Fruit fly (Drosophila melanogaster) whole organism, embryonic: Measurements from ENCODE around the gene Tre1.

ENCODE experiments used
- CG11398 ChIP-seq: fragments of 200-800 bp; sonication (Bioruptor generic); optimal IDR thresholded peaks from 2 replicates; lab custom pipeline; 2016; ENCODE audit warnings: missing biosample characterization, missing genetic modification characterization
- CG1233 ChIP-seq: fragments of 200-800 bp; sonication (Bioruptor generic); optimal IDR thresholded peaks from 4 replicates; lab custom pipeline; 2018; ENCODE audit warnings: missing biosample characterization, mild to moderate bottlenecking, missing genetic modification characterization
- CG15011 ChIP-seq: fragments of 200-800 bp; sonication (Bioruptor generic); optimal IDR thresholded peaks from 3 replicates; lab custom pipeline; 2018; ENCODE audit warnings: missing biosample characterization, mild to moderate bottlenecking, missing genetic modification characterization
- CG15073 ChIP-seq: fragments of 200-800 bp; sonication (Bioruptor generic); optimal IDR thresholded peaks from 2 replicates; lab custom pipeline; 2016; ENCODE audit warnings: missing biosample characterization, missing genetic modification characterization
- CG15514 ChIP-seq: fragments of 200-800 bp; sonication (Bioruptor generic); optimal IDR thresholded peaks from 3 replicates; lab custom pipeline; 2017; ENCODE audit warnings: missing biosample characterization, missing genetic modification characterization, mild to moderate bottlenecking, moderate library complexity, missing genetic modification reagents
- CG16779 ChIP-seq: fragments of 200-800 bp; sonication (Bioruptor generic); IDR thresholded peaks from 2 replicates; pipeline ENCODE4 v1.3.6; 2022; ENCODE audit warnings: missing biosample characterization, missing genetic modification characterization
- CG17361 ChIP-seq: fragments of 200-800 bp; sonication (Bioruptor generic); IDR thresholded peaks from 3 replicates; pipeline ENCODE4 v1.3.6; 2022; ENCODE audit warnings: missing biosample characterization, missing genetic modification characterization
- CG17912 ChIP-seq: fragments of 200-800 bp; sonication (Bioruptor generic); optimal IDR thresholded peaks from 2 replicates; lab custom pipeline; 2018; ENCODE audit warnings: missing biosample characterization, mild to moderate bottlenecking, missing genetic modification characterization
- CG18262 ChIP-seq: fragments of 200-800 bp; optimal IDR thresholded peaks from 3 replicates; lab custom pipeline; 2019; ENCODE audit warnings: missing biosample characterization, mild to moderate bottlenecking, missing genetic modification characterization, moderate library complexity
- CG2712 ChIP-seq: fragments of 200-800 bp; optimal IDR thresholded peaks from 3 replicates; lab custom pipeline; 2019; ENCODE audit warnings: missing biosample characterization, mild to moderate bottlenecking, missing genetic modification characterization, moderate library complexity
- CG2889 ChIP-seq: fragments of 200-800 bp; sonication (Bioruptor generic); IDR thresholded peaks from 3 replicates; pipeline ENCODE4 v1.3.6; 2022; ENCODE audit warnings: missing biosample characterization, missing genetic modification characterization
- CG30020 ChIP-seq: fragments of 200-800 bp; optimal IDR thresholded peaks from 2 replicates; lab custom pipeline; 2019; ENCODE audit warnings: missing biosample characterization, mild to moderate bottlenecking, missing genetic modification characterization, moderate library complexity
- CG34224 ChIP-seq: fragments of 200-800 bp; sonication (Bioruptor generic); IDR thresholded peaks from 3 replicates; pipeline ENCODE4 v1.3.6; 2022; ENCODE audit warnings: missing biosample characterization, missing genetic modification characterization; ENCODE audit not compliant: partially characterized antibody
- CG34422 ChIP-seq: fragments of 200-800 bp; sonication (Bioruptor generic); IDR thresholded peaks from 3 replicates; pipeline ENCODE4 v1.3.6; 2022; ENCODE audit warnings: missing biosample characterization, missing genetic modification characterization
- CG4282 ChIP-seq: fragments of 200-800 bp; sonication (Bioruptor generic); optimal IDR thresholded peaks from 2 replicates; lab custom pipeline; 2016; ENCODE audit warnings: missing biosample characterization, missing genetic modification characterization
- CG4360 ChIP-seq: fragments of 200-800 bp; sonication (Bioruptor generic); IDR thresholded peaks from 2 replicates; pipeline ENCODE4 v1.3.6; 2022; ENCODE audit warnings: missing biosample characterization, missing genetic modification characterization
- CG7556 ChIP-seq: fragments of 200-800 bp; sonication (Bioruptor generic); optimal IDR thresholded peaks from 2 replicates; lab custom pipeline; 2017; ENCODE audit warnings: missing biosample characterization, mild to moderate bottlenecking, missing genetic modification characterization
- CG8359 ChIP-seq: fragments of 200-800 bp; sonication (Bioruptor generic); optimal IDR thresholded peaks from 2 replicates; lab custom pipeline; 2017; ENCODE audit warnings: missing biosample characterization, mild to moderate bottlenecking, missing genetic modification characterization, borderline replicate concordance
- CoRest ChIP-seq: fragments of 200-800 bp; sonication (Bioruptor generic); optimal IDR thresholded peaks from 3 replicates; lab custom pipeline; 2018; ENCODE audit warnings: missing biosample characterization, mild to moderate bottlenecking, missing genetic modification characterization, moderate library complexity
- Dbx ChIP-seq: fragments of 200-800 bp; sonication (Bioruptor generic); IDR thresholded peaks from 3 replicates; pipeline ENCODE4 v1.3.6; 2022; ENCODE audit warnings: missing biosample characterization, missing genetic modification characterization
- Doc2 ChIP-seq: fragments of 200-800 bp; sonication (Bioruptor generic); IDR thresholded peaks from 2 replicates; pipeline ENCODE4 v1.3.6; 2022; ENCODE audit warnings: missing biosample characterization, missing genetic modification characterization
- ERR ChIP-seq: fragments of 200-800 bp; sonication (Bioruptor generic); optimal IDR thresholded peaks from 2 replicates; lab custom pipeline; 2016; ENCODE audit warnings: missing biosample characterization, missing genetic modification characterization
- Gsc ChIP-seq: fragments of 200-800 bp; sonication (Bioruptor generic); IDR thresholded peaks from 2 replicates; pipeline ENCODE4 v1.3.6; 2022; ENCODE audit warnings: missing biosample characterization, missing genetic modification characterization
- HLHmδ ChIP-seq: fragments of 200-800 bp; sonication (Bioruptor generic); optimal IDR thresholded peaks from 2 replicates; lab custom pipeline; 2018; ENCODE audit warnings: missing biosample characterization, mild to moderate bottlenecking, missing genetic modification characterization, moderate library complexity
- Hand ChIP-seq: fragments of 200-800 bp; sonication (Bioruptor generic); optimal IDR thresholded peaks from 2 replicates; lab custom pipeline; 2017; ENCODE audit warnings: mild to moderate bottlenecking, missing biosample characterization, missing genetic modification reagents, missing genetic modification characterization
- MBD-R2 ChIP-seq: fragments of 200-800 bp; sonication (Bioruptor generic); IDR thresholded peaks from 2 replicates; pipeline ENCODE4 v1.3.6; 2022; ENCODE audit warnings: missing biosample characterization, missing genetic modification characterization
- MESR4 ChIP-seq: fragments of 200-800 bp; sonication (Bioruptor generic); optimal IDR thresholded peaks from 2 replicates; lab custom pipeline; 2018; ENCODE audit warnings: missing biosample characterization, mild to moderate bottlenecking, missing genetic modification characterization, moderate library complexity
- NK7.1 ChIP-seq: fragments of 200-800 bp; sonication (Bioruptor generic); optimal IDR thresholded peaks from 3 replicates; lab custom pipeline; 2016; ENCODE audit warnings: missing biosample characterization, missing genetic modification characterization
- NfI ChIP-seq: fragments of 200-800 bp; sonication (Bioruptor generic); optimal IDR thresholded peaks from 3 replicates; lab custom pipeline; 2018; ENCODE audit warnings: missing biosample characterization, mild to moderate bottlenecking, missing genetic modification characterization, moderate library complexity
- Ravus ChIP-seq: fragments of 200-800 bp; sonication (Bioruptor generic); IDR thresholded peaks from 2 replicates; pipeline ENCODE4 v1.3.6; 2022; ENCODE audit warnings: missing biosample characterization, missing genetic modification characterization
- Tbp ChIP-seq: fragments of >200 bp; optimal IDR thresholded peaks from 2 replicates; lab custom pipeline; 2018; ENCODE audit warnings: missing biosample characterization, missing genetic modification characterization
- ato ChIP-seq: fragments of 200-800 bp; sonication (Bioruptor generic); IDR thresholded peaks from 2 replicates; pipeline ENCODE4 v1.3.6; 2022; ENCODE audit warnings: missing biosample characterization, missing genetic modification characterization; ENCODE audit not compliant: partially characterized antibody
- br ChIP-seq: fragments of >200 bp; optimal IDR thresholded peaks from 2 replicates; lab custom pipeline; 2017
- chinmo ChIP-seq: fragments of 200-800 bp; sonication (Bioruptor generic); IDR thresholded peaks from 4 replicates; pipeline ENCODE4 v1.3.6; 2022; ENCODE audit warnings: missing biosample characterization, missing genetic modification characterization; ENCODE audit not compliant: partially characterized antibody
- dan ChIP-seq: fragments of 200-800 bp; sonication (Bioruptor generic); IDR thresholded peaks from 2 replicates; pipeline ENCODE4 v1.3.6; 2022; ENCODE audit warnings: missing biosample characterization, missing genetic modification characterization
- en ChIP-seq: fragments of 200-800 bp; sonication (Bioruptor generic); optimal IDR thresholded peaks from 2 replicates; lab custom pipeline; 2016; ENCODE audit warnings: missing biosample characterization, missing genetic modification characterization
- fd64A ChIP-seq: fragments of 200-800 bp; sonication (Bioruptor generic); optimal IDR thresholded peaks from 3 replicates; lab custom pipeline; 2018; ENCODE audit warnings: missing biosample characterization, mild to moderate bottlenecking, missing genetic modification characterization
- gsb-n ChIP-seq: fragments of 200-800 bp; sonication (Bioruptor generic); optimal IDR thresholded peaks from 3 replicates; lab custom pipeline; 2018; ENCODE audit warnings: missing biosample characterization, mild to moderate bottlenecking, missing genetic modification characterization
- gt ChIP-seq: fragments of 200-800 bp; sonication (Bioruptor generic); IDR thresholded peaks from 2 replicates; pipeline ENCODE4 v1.3.6; 2022; ENCODE audit warnings: missing biosample characterization, missing genetic modification characterization
- insv ChIP-seq, 2 experiments: fragments of 200-800 bp; sonication (Bioruptor generic); optimal IDR thresholded peaks; 3 replicates each; lab custom pipeline; 2016 to 2018; ENCODE audit warnings: missing biosample characterization in 2 of 2, missing genetic modification characterization in 2 of 2
- klu ChIP-seq: fragments of 200-800 bp; sonication (Bioruptor generic); IDR thresholded peaks from 2 replicates; pipeline ENCODE4 v1.3.6; 2022; ENCODE audit warnings: missing biosample characterization, missing genetic modification characterization
- kni ChIP-seq: fragments of 200-800 bp; sonication (Bioruptor generic); optimal IDR thresholded peaks from 3 replicates; lab custom pipeline; 2017; ENCODE audit warnings: mild to moderate bottlenecking, missing biosample characterization, missing genetic modification reagents, missing genetic modification characterization
- lab ChIP-seq: fragments of 200-800 bp; sonication (Bioruptor generic); optimal IDR thresholded peaks from 3 replicates; lab custom pipeline; 2017; ENCODE audit warnings: missing biosample characterization, missing genetic modification characterization, mild to moderate bottlenecking, moderate library complexity, missing genetic modification reagents
- pan ChIP-seq, 4 experiments: fragments of >200 bp in 3 of 4; fragments of 200-800 bp in 1 of 4; sonication (Bioruptor generic) in 1 of 4; optimal IDR thresholded peaks in 3 of 4; IDR thresholded peaks in 1 of 4; 2 replicates each; pipeline versions ENCODE4 v1.3.6 to Lab custom; 2017 to 2022; ENCODE audit warnings: missing biosample characterization in 2 of 4, missing genetic modification characterization in 2 of 4, mixed read lengths in 1 of 4
- pros ChIP-seq: fragments of 200-800 bp; sonication (Bioruptor generic); optimal IDR thresholded peaks from 3 replicates; lab custom pipeline; 2019; ENCODE audit warnings: missing biosample characterization, mild to moderate bottlenecking, missing genetic modification characterization, moderate library complexity
- row ChIP-seq: fragments of 200-800 bp; sonication (Bioruptor generic); IDR thresholded peaks from 3 replicates; pipeline ENCODE4 v1.3.6; 2022; ENCODE audit warnings: missing biosample characterization, missing genetic modification characterization
- slbo ChIP-seq: fragments of 200-800 bp; sonication (Bioruptor generic); IDR thresholded peaks from 2 replicates; pipeline ENCODE4 v1.3.6; 2022; ENCODE audit warnings: missing biosample characterization, missing genetic modification characterization
- vvl ChIP-seq: fragments of 200-800 bp; sonication (Bioruptor generic); IDR thresholded peaks from 2 replicates; pipeline ENCODE4 v1.3.6; 2022; ENCODE audit warnings: missing biosample characterization, missing genetic modification characterization
- zfh1 ChIP-seq: fragments of 200-800 bp; sonication (Bioruptor generic); IDR thresholded peaks from 3 replicates; pipeline ENCODE4 v1.3.6; 2022; ENCODE audit warnings: missing biosample characterization, missing genetic modification characterization

The Tre1 gene

DNA sequence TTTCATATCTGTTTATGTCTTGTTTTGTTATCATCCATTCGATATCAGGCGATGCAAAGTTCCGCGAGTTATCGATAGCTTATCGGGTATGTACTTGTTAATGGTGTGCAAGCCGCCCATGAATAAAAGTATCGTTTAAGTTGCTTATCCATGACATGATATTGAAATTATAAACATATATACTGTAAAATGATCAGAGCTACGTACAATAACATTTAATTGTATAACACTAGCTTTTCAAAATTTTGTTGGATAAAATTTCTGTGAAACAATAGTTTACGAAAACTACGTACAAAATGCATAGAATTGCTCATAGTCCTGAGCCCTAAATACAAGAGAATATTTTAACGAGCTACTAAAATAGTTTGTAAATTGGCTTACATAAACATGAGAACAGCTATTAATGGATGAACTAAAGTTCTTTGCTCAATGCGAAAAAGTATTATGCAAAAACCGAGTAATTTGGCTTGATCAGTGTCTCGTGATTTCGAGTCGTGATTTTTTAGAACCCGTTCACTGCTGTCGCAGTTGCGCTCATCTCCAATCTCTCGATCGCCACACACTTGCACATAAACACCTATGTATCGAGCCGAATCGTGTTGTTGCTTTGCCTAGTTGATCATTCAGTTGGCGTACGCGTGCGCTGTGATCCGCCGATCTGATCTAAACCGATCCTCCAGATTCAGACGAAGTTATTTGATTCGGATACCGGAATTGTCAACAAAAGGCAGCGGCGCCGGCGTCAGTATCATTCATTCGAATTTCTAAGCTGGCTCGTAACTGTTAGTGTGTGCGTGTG lies 9.8 kb upstream of the Tre1 start, which contains the start of the genes PGAP1 and cv (continued):
- TF ChIP-seq CG11398: no peak
- peak; percentile 42; the same call in 1 of the 2 replicates for TF ChIP-seq slbo (GFP tag; lab: Robert Waterston, UW)
- no peak for TF ChIP-seq Hand (GFP tag; lab: Kevin White, UChicago)
- TF ChIP-seq ERR: no peak
- peak; percentile 85 for TF ChIP-seq kni (GFP tag; lab: Kevin White, UChicago)
- no peak for TF ChIP-seq Dbx (GFP tag; lab: Robert Waterston, UW)
- peak; percentile 41; the same call in 1 of the 2 replicates for TF ChIP-seq vvl (GFP tag; lab: Robert Waterston, UW)
- TF ChIP-seq pros (GFP tag; lab: Kevin White, UChicago): no peak
- no peak for TF ChIP-seq Gsc (GFP tag; lab: Robert Waterston, UW)
- peak; percentile 79 for TF ChIP-seq ato (GFP tag; lab: Robert Waterston, UW)
- TF ChIP-seq gsb-n (tag; lab: Kevin White, UChicago): no peak
- no peak for TF ChIP-seq CG1233
- peak; percentile 18 for TF ChIP-seq CG7556 (GFP tag; lab: Kevin White, UChicago)
- peak; percentile 20 for TF ChIP-seq MESR4 (GFP tag; lab: Kevin White, UChicago)
- no peak for TF ChIP-seq gt (GFP tag; lab: Robert Waterston, UW)
- peak; percentile 76 for TF ChIP-seq CG34224 (GFP tag; lab: Robert Waterston, UW)
- TF ChIP-seq CG17912 (GFP tag; lab: Kevin White, UChicago): no peak
- TF ChIP-seq CG15073 (GFP tag; lab: Kevin White, UChicago): no peak
- no peak for TF ChIP-seq Doc2 (GFP tag; lab: Robert Waterston, UW)
- 0 out of 3 replicates have a peak, but pooled peaks have one; percentile 6 for TF ChIP-seq zfh1 (GFP tag; lab: Robert Waterston, UW)
- peak; percentile 47 for TF ChIP-seq CG2712 (tag; lab: Kevin White, UChicago)
- TF ChIP-seq insv (GFP tag; optimal IDR thresholded peaks at IDR 0.05; lab: Kevin White, UChicago): no peak
- no peak for TF ChIP-seq br
- no peak for TF ChIP-seq CG2889 (GFP tag; lab: Robert Waterston, UW)
- TF ChIP-seq lab (GFP tag; lab: Kevin White, UChicago): no peak
- TF ChIP-seq chinmo: peak; percentile 70; the same call in 1 of the 4 replicates
- TF ChIP-seq CG15514 (GFP tag; lab: Kevin White, UChicago): peak; percentile 41
- TF ChIP-seq klu: no peak
- no peak for TF ChIP-seq NfI (GFP tag; lab: Kevin White, UChicago)
- TF ChIP-seq CG4360 (GFP tag; lab: Robert Waterston, UW): no peak
- TF ChIP-seq CG18262 (tag; lab: Kevin White, UChicago): peak; percentile 47
- TF ChIP-seq row (GFP tag; lab: Robert Waterston, UW): peak; percentile 75
- no peak for TF ChIP-seq CG8359 (GFP tag; lab: Kevin White, UChicago)
- TF ChIP-seq Ravus: no peak
- TF ChIP-seq CG4282 (GFP tag; lab: Kevin White, UChicago): no peak
- peak; percentile 6 for TF ChIP-seq CG30020 (tag; lab: Kevin White, UChicago)
- no peak for TF ChIP-seq en (GFP tag; lab: Kevin White, UChicago)
- TF ChIP-seq CG15011 (GFP tag; lab: Kevin White, UChicago): no peak
- TF ChIP-seq CG16779 (GFP tag; lab: Robert Waterston, UW): no peak
- TF ChIP-seq CG34422 (GFP tag; lab: Robert Waterston, UW): peak; percentile 12; the same call in 1 of the 3 replicates
- TF ChIP-seq CG17361 (GFP tag; lab: Robert Waterston, UW): peak; percentile 73; the same call in 2 of the 3 replicates
- TF ChIP-seq dan (GFP tag; lab: Robert Waterston, UW): no peak
- TF ChIP-seq fd64A (GFP tag; lab: Kevin White, UChicago): no peak
- peak; percentile 67; the same call in 1 of the 2 replicates for TF ChIP-seq MBD-R2 (GFP tag; lab: Robert Waterston, UW)
- TF ChIP-seq Tbp: no peak
- TF ChIP-seq CoRest: peak; percentile 51
- TF ChIP-seq NK7.1: no peak
- TF ChIP-seq HLHmδ (GFP tag; lab: Kevin White, UChicago): no peak
- TF ChIP-seq pan (optimal IDR thresholded peaks at IDR 0.05; lab: Kevin White, UChicago): no peak
- no peak for TF ChIP-seq pan (GFP tag; optimal IDR thresholded peaks at IDR 0.05 in 1 of 2, IDR thresholded peaks at IDR 0.05 in 1 of 2)
